Worm (Caenorhabditis elegans): ENCODE data around the gene ngn-1.

ngn-1 gene

ce11 chrIV:2663953-2664900 is 36.2 kb upstream of the ngn-1 start, which contains the start of gene Y69A2AR.31:
TSS of gene Y69A2AR.31 (minus strand) at chrIV:2664003.
- no peak for TF ChIP-seq ceh-48 (tag; optimal IDR thresholded peaks at IDR 0.05)
- peak; percentile 3 for TF ChIP-seq nfya-1 (tag; optimal IDR thresholded peaks at IDR 0.05)

- no peak for TF ChIP-seq unc-55 (GFP tag; optimal IDR thresholded peaks at IDR 0.05)
- TF ChIP-seq pha-2 (tag; optimal IDR thresholded peaks at IDR 0.05): no peak
- TF ChIP-seq C08G9.2 (tag; optimal IDR thresholded peaks at IDR 0.05): no peak
Measured at ce11 chrIV:2658733-2659132, 30.7 kb upstream of the ngn-1 start.

ce11 chrIV:2657307-2657706 is 29.2 kb upstream of the ngn-1 start:
- TF ChIP-seq ref-2 (tag; optimal IDR thresholded peaks at IDR 0.05) (peak; percentile 3), ceh-6 (GFP tag; optimal IDR thresholded peaks at IDR 0.05) (peak; percentile 48), elt-4 (tag; optimal IDR thresholded peaks at IDR 0.05) (no peak)

ce11 chrIV:2656400-2657139 is 28.5 kb upstream of the ngn-1 start:
- TF ChIP-seq pat-9 (tag; optimal IDR thresholded peaks at IDR 0.05) (no peak), ceh-14 (tag; optimal IDR thresholded peaks at IDR 0.05) (peak; percentile 33), unc-42 (tag; optimal IDR thresholded peaks at IDR 0.05) (peak; percentile 61), hlh-13 (GFP tag; optimal IDR thresholded peaks at IDR 0.05) (no peak), nhr-11 (tag; optimal IDR thresholded peaks at IDR 0.05) (no peak), C08G9.2 (tag; optimal IDR thresholded peaks at IDR 0.05) (no peak)

- TF ChIP-seq che-1 (tag; optimal IDR thresholded peaks at IDR 0.05) (no peak), gmeb-2 (tag; optimal IDR thresholded peaks at IDR 0.05) (no peak), nhr-11 (tag; optimal IDR thresholded peaks at IDR 0.05) (no peak)
Measured at ce11 chrIV:2654965-2655364, 26.9 kb upstream of the ngn-1 start.

- TF ChIP-seq ceh-48 (tag; optimal IDR thresholded peaks at IDR 0.05): peak; percentile 15
- no peak for TF ChIP-seq C38D4.7 (GFP tag; optimal IDR thresholded peaks at IDR 0.05)
Measured at ce11 chrIV:2650031-2650430, 22.0 kb upstream of the ngn-1 start.

- TF ChIP-seq lin-11 (tag; optimal IDR thresholded peaks at IDR 0.05) (no peak), ceh-30 (tag; optimal IDR thresholded peaks at IDR 0.05) (no peak), pat-9 (tag; optimal IDR thresholded peaks at IDR 0.05) (no peak), pha-2 (tag; optimal IDR thresholded peaks at IDR 0.05) (no peak), sox-4 (tag; optimal IDR thresholded peaks at IDR 0.05) (no peak), ceh-31 (tag; optimal IDR thresholded peaks at IDR 0.05) (no peak), npax-4 (tag; optimal IDR thresholded peaks at IDR 0.05) (no peak), unc-3 (GFP tag; conservative IDR thresholded peaks at IDR 0.05) (no peak), unc-3 (tag; optimal IDR thresholded peaks at IDR 0.05) (no peak), fkh-10 (GFP tag; optimal IDR thresholded peaks at IDR 0.05) (no peak), ceh-6 (GFP tag; optimal IDR thresholded peaks at IDR 0.05) (no peak), che-1 (tag; optimal IDR thresholded peaks at IDR 0.05) (no peak), madf-2 (tag; optimal IDR thresholded peaks at IDR 0.05) (no peak), pqm-1 (tag; optimal IDR thresholded peaks at IDR 0.05) (no peak), ceh-9 (tag; optimal IDR thresholded peaks at IDR 0.05) (no peak), C38D4.7 (GFP tag; optimal IDR thresholded peaks at IDR 0.05) (no peak), ceh-14 (tag; optimal IDR thresholded peaks at IDR 0.05) (no peak), nhr-232 (tag; optimal IDR thresholded peaks at IDR 0.05) (no peak), pha-4 (tag; optimal IDR thresholded peaks at IDR 0.05) (no peak)
Measured at ce11 chrIV:2642673-2643072, 14.6 kb upstream of the ngn-1 start, which contains the start of gene ric-8. TSS of gene ric-8 (plus strand) at chrIV:2642973.
